Fruit fly (Drosophila melanogaster) whole organism, wandering third instar larva: ENCODE results near the gene ACXA.

Source experiments
- Dfd ChIP-seq: fragments of >200 bp; optimal IDR thresholded peaks from 2 replicates; lab custom pipeline; 2017; ENCODE audit warnings: missing biosample characterization, missing genetic modification characterization
- Mio ChIP-seq: sonication (Bioruptor generic); optimal IDR thresholded peaks from 2 replicates; lab custom pipeline; 2016; ENCODE audit warnings: missing biosample characterization, missing genetic modification characterization
- br ChIP-seq: fragments of 200-800 bp; sonication (Bioruptor generic); optimal IDR thresholded peaks from 2 replicates; lab custom pipeline; 2016; ENCODE audit warnings: missing biosample characterization, missing genetic modification characterization
- pan ChIP-seq: fragments of >200 bp; optimal IDR thresholded peaks from 2 replicates; lab custom pipeline; 2017

DNA sequence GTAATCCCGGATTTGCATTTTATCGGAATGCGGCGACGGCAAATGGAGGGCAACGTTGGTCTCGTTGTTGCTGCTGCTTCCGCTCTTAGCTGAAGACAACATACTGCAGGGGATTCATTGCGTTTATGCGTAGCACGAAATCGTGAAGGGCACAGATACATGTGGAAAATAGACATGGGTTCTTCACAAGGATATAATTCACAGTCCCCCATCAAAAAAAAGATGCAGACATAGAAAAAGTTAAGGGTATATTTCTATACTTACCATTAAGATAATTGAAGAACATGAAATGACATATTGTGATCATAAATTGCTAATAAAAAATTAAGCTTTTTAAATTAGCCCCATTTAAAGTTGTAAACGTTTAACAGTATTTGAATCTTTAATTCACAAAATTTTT is 29.2 kb upstream of the ACXA start:
- TF ChIP-seq Mio (GFP tag; lab: Kevin White, UChicago) (no peak), pan (lab: Kevin White, UChicago) (no peak), Dfd (GFP tag; lab: Kevin White, UChicago) (no peak), br (no peak)
